Worm (Caenorhabditis elegans) whole organism, young adult: ENCODE data around the gene ndg-4.

ENCODE experiments used
- D2030.7 ChIP-seq: fragments of 200-800 bp; sonication (Bioruptor generic); IDR thresholded peaks from 2 replicates; pipeline ENCODE4 v1.3.6; 2022; ENCODE audit warnings: missing genetic modification reagents, missing genetic modification characterization, missing compliant biosample characterization
- F33H1.4 ChIP-seq: fragments of 200-800 bp; sonication (Bioruptor generic); IDR thresholded peaks from 2 replicates; pipeline ENCODE4 v1.3.6; 2022; ENCODE audit warnings: missing genetic modification reagents, missing genetic modification characterization, missing compliant biosample characterization
- F49E8.2 ChIP-seq: sonication (generic microtip); optimal IDR thresholded peaks from 3 replicates; lab custom pipeline; 2017; ENCODE audit warnings: missing genetic modification characterization, mild to moderate bottlenecking, missing compliant biosample characterization, antibody characterized with exemption, moderate library complexity; ENCODE audit not compliant: insufficient read depth
- K11D2.4 ChIP-seq: fragments of 200-800 bp; sonication (Bioruptor generic); IDR thresholded peaks from 2 replicates; pipeline ENCODE4 v1.3.6; 2022; ENCODE audit warnings: missing genetic modification reagents, missing genetic modification characterization, missing compliant biosample characterization
- T07F8.4 ChIP-seq: sonication (generic microtip); optimal IDR thresholded peaks from 2 replicates; lab custom pipeline; 2016; ENCODE audit warnings: mild to moderate bottlenecking, missing genetic modification characterization, moderate library complexity, missing compliant biosample characterization
- Y53G8AR.9 ChIP-seq: fragments of 200-800 bp; sonication (Bioruptor generic); conservative IDR thresholded peaks from 2 replicates; pipeline ENCODE4 v1.3.6; 2022; ENCODE audit warnings: missing genetic modification reagents, missing genetic modification characterization, missing compliant biosample characterization
- akir-1 ChIP-seq: fragments of 200-800 bp; sonication (Bioruptor generic); optimal IDR thresholded peaks from 2 replicates; lab custom pipeline; 2018; ENCODE audit warnings: mild to moderate bottlenecking, missing genetic modification characterization, moderate library complexity, missing compliant biosample characterization
- aptf-3 ChIP-seq: fragments of 200-800 bp; sonication (Bioruptor generic); IDR thresholded peaks from 2 replicates; pipeline ENCODE4 v1.3.6; 2022; ENCODE audit warnings: missing genetic modification characterization, missing compliant biosample characterization
- bed-2 ChIP-seq: fragments of 200-800 bp; sonication (Bioruptor generic); IDR thresholded peaks from 2 replicates; pipeline ENCODE4 v1.3.6; 2022; ENCODE audit warnings: missing genetic modification reagents, missing genetic modification characterization, missing compliant biosample characterization
- cebp-1 ChIP-seq, 2 experiments: fragments of 200-800 bp in 1 of 2; sonication (Bioruptor generic) in 1 of 2; sonication (generic microtip) in 1 of 2; IDR thresholded peaks in 1 of 2; optimal IDR thresholded peaks in 1 of 2; 2 replicates each; pipeline versions ENCODE4 v1.3.6 to Lab custom; 2017 to 2022; ENCODE audit warnings: missing compliant biosample characterization in 2 of 2, missing genetic modification characterization in 2 of 2, mild to moderate bottlenecking in 1 of 2, missing genetic modification reagents in 1 of 2, moderate library complexity in 1 of 2
- ceh-27 ChIP-seq: fragments of 200-800 bp; sonication (Bioruptor generic); optimal IDR thresholded peaks from 2 replicates; lab custom pipeline; 2018; ENCODE audit warnings: mild to moderate bottlenecking, missing genetic modification characterization, moderate library complexity, missing compliant biosample characterization
- ceh-58 ChIP-seq: fragments of 200-800 bp; sonication (Bioruptor generic); IDR thresholded peaks from 2 replicates; pipeline ENCODE4 v1.3.6; 2022; ENCODE audit warnings: missing genetic modification characterization, missing compliant biosample characterization
- ceh-91 ChIP-seq: fragments of 200-800 bp; sonication (Bioruptor generic); IDR thresholded peaks from 2 replicates; pipeline ENCODE4 v1.3.6; 2022; ENCODE audit warnings: missing genetic modification reagents, missing genetic modification characterization, missing compliant biosample characterization
- chd-7 ChIP-seq: sonication (generic microtip); optimal IDR thresholded peaks from 2 replicates; lab custom pipeline; 2016; ENCODE audit warnings: mild to moderate bottlenecking, missing genetic modification characterization, moderate library complexity, missing compliant biosample characterization
- efl-1 ChIP-seq: fragments of 150-350 bp; optimal IDR thresholded peaks from 2 replicates; lab custom pipeline; 2014; ENCODE audit warnings: missing biosample characterization, missing genetic modification reagents, missing genetic modification characterization
- egl-18 ChIP-seq: fragments of 200-800 bp; sonication (Bioruptor generic); IDR thresholded peaks from 2 replicates; pipeline ENCODE4 v1.3.6; 2022; ENCODE audit warnings: missing genetic modification reagents, missing genetic modification characterization, missing compliant biosample characterization
- egrh-3 ChIP-seq: fragments of 200-800 bp; sonication (Bioruptor generic); IDR thresholded peaks from 2 replicates; pipeline ENCODE4 v1.3.6; 2022; ENCODE audit warnings: missing genetic modification reagents, missing genetic modification characterization, missing compliant biosample characterization
- fkh-3 ChIP-seq: sonication (generic microtip); optimal IDR thresholded peaks from 2 replicates; lab custom pipeline; 2016; ENCODE audit warnings: mild to moderate bottlenecking, missing genetic modification characterization, missing compliant biosample characterization
- hmg-20 ChIP-seq: fragments of 200-800 bp; sonication (Bioruptor generic); IDR thresholded peaks from 2 replicates; pipeline ENCODE4 v1.3.6; 2022; ENCODE audit warnings: missing genetic modification reagents, missing genetic modification characterization, missing compliant biosample characterization
- lag-1 ChIP-seq: fragments of 200-800 bp; sonication (Bioruptor generic); IDR thresholded peaks from 2 replicates; pipeline ENCODE4 v1.3.6; 2022; ENCODE audit warnings: missing genetic modification reagents, missing genetic modification characterization, missing compliant biosample characterization
- let-607 ChIP-seq, 2 experiments: fragments of 200-800 bp in 1 of 2; sonication (Bioruptor generic) in 1 of 2; sonication (generic microtip) in 1 of 2; optimal IDR thresholded peaks; 2 replicates each; lab custom pipeline; 2016 to 2018; ENCODE audit warnings: mild to moderate bottlenecking in 2 of 2, missing compliant biosample characterization in 2 of 2, missing genetic modification characterization in 2 of 2, moderate library complexity in 2 of 2, missing genotype in 1 of 2
- lin-40 ChIP-seq: sonication (generic microtip); optimal IDR thresholded peaks from 2 replicates; lab custom pipeline; 2016; ENCODE audit warnings: missing genetic modification characterization, mild to moderate bottlenecking, missing compliant biosample characterization, missing genotype, missing genetic modification reagents
- lin-54 ChIP-seq: fragments of 200-800 bp; sonication (Bioruptor generic); optimal IDR thresholded peaks from 2 replicates; lab custom pipeline; 2018; ENCODE audit warnings: mild to moderate bottlenecking, missing genetic modification characterization, missing compliant biosample characterization
- lsl-1 ChIP-seq: fragments of 200-800 bp; sonication (Bioruptor generic); optimal IDR thresholded peaks from 2 replicates; lab custom pipeline; 2018; ENCODE audit warnings: mild to moderate bottlenecking, missing genetic modification characterization, moderate library complexity, missing compliant biosample characterization
- lsy-27 ChIP-seq: sonication (generic microtip); optimal IDR thresholded peaks from 2 replicates; lab custom pipeline; 2017; ENCODE audit warnings: missing genetic modification characterization, mild to moderate bottlenecking, missing compliant biosample characterization, antibody characterized with exemption, missing genotype, borderline replicate concordance; ENCODE audit not compliant: insufficient read depth
- madf-3 ChIP-seq: fragments of 200-800 bp; sonication (Bioruptor generic); IDR thresholded peaks from 2 replicates; pipeline ENCODE4 v1.3.6; 2022; ENCODE audit warnings: missing genetic modification reagents, missing genetic modification characterization, missing compliant biosample characterization
- madf-6 ChIP-seq: fragments of 200-800 bp; sonication (Bioruptor generic); IDR thresholded peaks from 2 replicates; pipeline ENCODE4 v1.3.6; 2022; ENCODE audit warnings: missing genetic modification reagents, missing genetic modification characterization, missing compliant biosample characterization
- madf-8 ChIP-seq: fragments of 200-800 bp; sonication (Bioruptor generic); conservative IDR thresholded peaks from 2 replicates; pipeline ENCODE4 v1.3.6; 2022; ENCODE audit warnings: missing genetic modification reagents, missing genetic modification characterization, missing compliant biosample characterization
- nfya-1 ChIP-seq: sonication (generic microtip); optimal IDR thresholded peaks from 2 replicates; lab custom pipeline; 2017; ENCODE audit warnings: antibody characterized with exemption, missing compliant biosample characterization, missing genetic modification characterization, borderline replicate concordance; ENCODE audit not compliant: insufficient read depth
- nfya-2 ChIP-seq: fragments of 200-800 bp; sonication (Bioruptor generic); IDR thresholded peaks from 2 replicates; pipeline ENCODE4 v1.3.6; 2022; ENCODE audit warnings: missing genetic modification reagents, missing genetic modification characterization, missing compliant biosample characterization
- nfyb-1 ChIP-seq: fragments of 200-800 bp; sonication (Bioruptor generic); IDR thresholded peaks from 2 replicates; pipeline ENCODE4 v1.3.6; 2022; ENCODE audit warnings: missing genetic modification reagents, missing genetic modification characterization, missing compliant biosample characterization
- nhr-179 ChIP-seq: sonication (generic microtip); optimal IDR thresholded peaks from 2 replicates; lab custom pipeline; 2016; ENCODE audit warnings: mild to moderate bottlenecking, missing genetic modification characterization, missing compliant biosample characterization
- nhr-80 ChIP-seq: sonication (generic microtip); optimal IDR thresholded peaks from 2 replicates; lab custom pipeline; 2016; ENCODE audit warnings: missing genetic modification characterization, missing compliant biosample characterization
- repo-1 ChIP-seq: sonication (generic microtip); optimal IDR thresholded peaks from 2 replicates; lab custom pipeline; 2017; ENCODE audit warnings: mild to moderate bottlenecking, missing genetic modification characterization, missing compliant biosample characterization
- snpc-1.1 ChIP-seq: sonication (generic microtip); optimal IDR thresholded peaks from 2 replicates; lab custom pipeline; 2017; ENCODE audit warnings: missing genetic modification characterization, mild to moderate bottlenecking, missing compliant biosample characterization, antibody characterized with exemption, moderate library complexity, missing genotype, missing genetic modification reagents; ENCODE audit not compliant: insufficient read depth
- snpc-4 ChIP-seq, 5 experiments: fragments of 150-350 bp in 1 of 5; sonication (generic microtip) in 4 of 5; optimal IDR thresholded peaks; 2 replicates each; lab custom pipeline; 2014 to 2018; ENCODE audit warnings: missing genetic modification characterization in 5 of 5, missing biosample characterization in 3 of 5, antibody characterized with exemption in 2 of 5, mild to moderate bottlenecking in 2 of 5, missing compliant biosample characterization in 2 of 5, missing genotype in 2 of 5, moderate library complexity in 2 of 5, missing genetic modification reagents in 1 of 5
- unc-130 ChIP-seq: sonication (generic microtip); optimal IDR thresholded peaks from 2 replicates; lab custom pipeline; 2016; ENCODE audit warnings: missing genetic modification reagents, missing genetic modification characterization, missing compliant biosample characterization
- ztf-18 ChIP-seq: sonication (generic microtip); optimal IDR thresholded peaks from 2 replicates; lab custom pipeline; 2016; ENCODE audit warnings: missing genotype, mild to moderate bottlenecking, missing genetic modification characterization, missing compliant biosample characterization
- ztf-22 ChIP-seq: fragments of 200-800 bp; sonication (Bioruptor generic); optimal IDR thresholded peaks from 2 replicates; lab custom pipeline; 2018; ENCODE audit warnings: mild to moderate bottlenecking, missing genetic modification characterization, moderate library complexity, missing compliant biosample characterization
- ztf-25 ChIP-seq: fragments of 200-800 bp; sonication (Bioruptor generic); IDR thresholded peaks from 2 replicates; pipeline ENCODE4 v1.3.6; 2022; ENCODE audit warnings: missing genetic modification reagents, missing genetic modification characterization, missing compliant biosample characterization
- ztf-26 ChIP-seq: sonication (generic microtip); optimal IDR thresholded peaks from 2 replicates; lab custom pipeline; 2017; ENCODE audit warnings: missing genetic modification characterization, missing compliant biosample characterization
- ztf-3 ChIP-seq: fragments of 200-800 bp; sonication (Bioruptor generic); optimal IDR thresholded peaks from 2 replicates; lab custom pipeline; 2018; ENCODE audit warnings: mild to moderate bottlenecking, missing genetic modification characterization, missing compliant biosample characterization

The ndg-4 gene

ce11 chrIII:4426711-4427218 lies 40.4 kb downstream of the ndg-4 start (continued):
- TF ChIP-seq ztf-25 (GFP tag; lab: Robert Waterston, UW) = peak; percentile 63; the same call in 1 of the 2 replicates
- TF ChIP-seq nfyb-1 (GFP tag; lab: Robert Waterston, UW) = peak; percentile 90
- TF ChIP-seq K11D2.4 (GFP tag; lab: Robert Waterston, UW) = peak; percentile 32; the same call in 1 of the 2 replicates

DNA sequence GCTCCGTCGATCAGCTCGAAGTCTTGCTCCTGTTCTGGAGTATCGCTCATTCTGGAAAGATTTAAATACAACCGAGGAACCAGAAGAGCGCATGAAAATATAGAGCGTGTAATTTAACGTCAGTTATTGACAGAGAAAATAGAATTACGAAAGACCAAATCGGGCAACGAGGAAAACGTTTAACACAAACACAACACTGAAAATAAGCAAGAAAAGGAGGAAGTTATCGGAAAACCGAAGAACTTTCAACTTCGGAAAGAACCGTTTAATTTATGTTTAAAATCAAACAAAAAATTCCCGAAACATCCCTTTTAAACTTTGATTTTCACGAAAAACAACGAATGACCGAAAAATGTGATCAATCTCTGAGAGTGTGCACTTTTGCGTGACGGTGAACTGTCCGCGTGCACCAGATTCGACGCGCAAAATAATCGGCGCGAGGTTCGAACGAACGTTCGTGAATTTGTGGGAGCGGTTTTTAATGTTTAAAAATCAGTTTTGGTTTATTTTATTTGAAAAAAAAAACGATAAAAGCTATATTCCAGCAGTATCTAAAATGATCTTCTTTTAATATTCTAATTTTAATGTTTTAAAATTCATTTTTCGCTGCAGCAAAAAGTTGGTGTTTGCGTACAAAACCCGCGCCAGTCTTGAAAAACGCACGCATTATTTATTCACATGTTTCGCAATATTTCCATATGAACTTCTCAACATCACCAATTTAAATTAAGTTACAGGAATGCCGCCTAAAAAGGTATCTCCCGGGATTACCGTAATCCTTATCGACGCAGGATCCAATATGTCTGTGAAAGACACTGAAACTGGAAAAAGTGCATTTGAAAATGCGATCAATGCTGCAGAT lies 47.8 kb downstream of the ndg-4 start, which contains the start of the genes R07E5.7 and cku-80:
Gene R07E5.7 (minus strand): TSS at position 51 of the 862 bp plus-strand sequence.
Gene cku-80 (plus strand): TSS at position 732 of the 862 bp plus-strand sequence.
- TF ChIP-seq D2030.7 (GFP tag; lab: Robert Waterston, UW) (no peak), nfya-2 (GFP tag; lab: Robert Waterston, UW) (no peak), unc-130 (GFP tag; lab: Kevin White, UChicago) (no peak), lsl-1 (GFP tag; lab: Kevin White, UChicago) (peak; percentile 45), lin-54 (GFP tag; lab: Kevin White, UChicago) (peak; percentile 79), ceh-27 (GFP tag; lab: Kevin White, UChicago) (peak; percentile 23), snpc-1.1 (peak; percentile 33), egrh-3 (no peak), ceh-58 (no peak), madf-8 (peak; percentile 23; the same call in 1 of the 2 replicates), ztf-18 (tag; lab: Kevin White, UChicago) (no peak), fkh-3 (no peak), ceh-91 (GFP tag; lab: Robert Waterston, UW) (no peak), madf-6 (GFP tag; lab: Robert Waterston, UW) (peak; percentile 62; the same call in 1 of the 2 replicates), bed-2 (GFP tag; lab: Robert Waterston, UW) (no peak), ztf-22 (GFP tag; lab: Kevin White, UChicago) (no peak), F33H1.4 (GFP tag; lab: Robert Waterston, UW) (peak; percentile 45), T07F8.4 (no peak), egl-18 (GFP tag; lab: Robert Waterston, UW) (no peak), chd-7 (tag; lab: Kevin White, UChicago) (no peak), let-607 (tag; optimal IDR thresholded peaks at IDR 0.05; lab: Kevin White, UChicago) (peak in 1 of 2 experiments; percentile 6), ztf-3 (no peak), madf-3 (GFP tag; lab: Robert Waterston, UW) (no peak), lsy-27 (tag; lab: Kevin White, UChicago) (no peak), nfya-1 (tag; lab: Kevin White, UChicago) (no peak), nhr-80 (tag; lab: Kevin White, UChicago) (no peak), snpc-4 (GFP tag; optimal IDR thresholded peaks at IDR 0.05; lab: Kevin White, UChicago) (no peak), snpc-4 (tag; optimal IDR thresholded peaks at IDR 0.05; lab: Kevin White, UChicago) (peak; percentile 4 to 77 (median 53)), efl-1 (GFP tag; lab: Kevin White, UChicago) (peak; percentile 69), lin-40 (tag; lab: Kevin White, UChicago) (peak; percentile 28), nhr-179 (no peak), repo-1 (no peak), ztf-25 (GFP tag; lab: Robert Waterston, UW) (no peak), F49E8.2 (no peak), aptf-3 (GFP tag; lab: Robert Waterston, UW) (no peak), Y53G8AR.9 (no peak), cebp-1 (GFP tag; IDR thresholded peaks at IDR 0.05; lab: Robert Waterston, UW) (peak; percentile 71), cebp-1 (tag; optimal IDR thresholded peaks at IDR 0.05; lab: Kevin White, UChicago) (peak; percentile 94), ztf-26 (no peak), hmg-20 (GFP tag; lab: Robert Waterston, UW) (no peak), lag-1 (GFP tag; lab: Robert Waterston, UW) (no peak), akir-1 (no peak)
